Fruit fly (Drosophila melanogaster) whole organism, wandering third instar larva: ENCODE data around the gene CG13407.
A peak's percentile ranks its signal among the peaks of the same experiment; 100 is the strongest.

Experiments used
- CG32264 ChIP-seq: fragments of 200-800 bp; sonication (Bioruptor generic); optimal IDR thresholded peaks from 2 replicates; lab custom pipeline; 2016; ENCODE audit warnings: missing biosample characterization, missing genetic modification characterization
- CG9705 ChIP-seq: fragments of 200-800 bp; sonication (Bioruptor generic); optimal IDR thresholded peaks from 2 replicates; lab custom pipeline; 2018; ENCODE audit warnings: missing biosample characterization, mild to moderate bottlenecking, missing genetic modification characterization
- CrebA ChIP-seq: fragments of 200-800 bp; sonication (Bioruptor generic); optimal IDR thresholded peaks from 2 replicates; lab custom pipeline; 2016; ENCODE audit warnings: missing biosample characterization, mild to moderate bottlenecking, missing genetic modification characterization, borderline replicate concordance
- Dif ChIP-seq: fragments of 200-275, 200-300 bp; sonication (Bioruptor generic); optimal IDR thresholded peaks from 2 replicates; lab custom pipeline; 2018; ENCODE audit warnings: missing biosample characterization, missing genetic modification characterization; ENCODE audit not compliant: partially characterized antibody
- GATAd ChIP-seq: sonication (Bioruptor generic); optimal IDR thresholded peaks from 2 replicates; lab custom pipeline; 2016; ENCODE audit warnings: missing biosample characterization, missing genetic modification characterization
- HLH106 ChIP-seq: fragments of 200-800 bp; optimal IDR thresholded peaks from 3 replicates; lab custom pipeline; 2019; ENCODE audit warnings: missing biosample characterization, mild to moderate bottlenecking, missing genetic modification characterization, moderate library complexity
- Hr83 ChIP-seq: fragments of 200-300 bp; sonication (Bioruptor generic); optimal IDR thresholded peaks from 2 replicates; lab custom pipeline; 2016; ENCODE audit warnings: missing biosample characterization, mild to moderate bottlenecking, missing genetic modification characterization, moderate library complexity; ENCODE audit not compliant: poor library complexity, severe bottlenecking
- Jra ChIP-seq: sonication (Bioruptor generic); optimal IDR thresholded peaks from 2 replicates; lab custom pipeline; 2016; ENCODE audit warnings: missing biosample characterization, missing genetic modification characterization
- Mio ChIP-seq: sonication (Bioruptor generic); optimal IDR thresholded peaks from 2 replicates; lab custom pipeline; 2016; ENCODE audit warnings: missing biosample characterization, missing genetic modification characterization
- OdsH ChIP-seq: fragments of 200-800 bp; sonication (Bioruptor generic); optimal IDR thresholded peaks from 2 replicates; lab custom pipeline; 2016; ENCODE audit warnings: missing biosample characterization, mild to moderate bottlenecking, missing genetic modification characterization
- Rel ChIP-seq, 2 experiments: fragments of 200-800 bp; sonication (Bioruptor generic) in 1 of 2; optimal IDR thresholded peaks; 2 replicates in 1 of 2; 3 replicates in 1 of 2; lab custom pipeline; 2016 to 2019; ENCODE audit warnings: mild to moderate bottlenecking in 2 of 2, missing biosample characterization in 2 of 2, missing genetic modification characterization in 2 of 2, moderate library complexity in 1 of 2
- Sp1 ChIP-seq: fragments of 200-800 bp; sonication (Bioruptor generic); optimal IDR thresholded peaks from 3 replicates; lab custom pipeline; 2019; ENCODE audit warnings: missing biosample characterization, mild to moderate bottlenecking, missing genetic modification characterization, moderate library complexity
- Vsx2 ChIP-seq: fragments of 200-300, 225-300 bp; sonication (Bioruptor generic); optimal IDR thresholded peaks from 2 replicates; lab custom pipeline; 2018; ENCODE audit warnings: missing biosample characterization, missing genetic modification characterization; ENCODE audit not compliant: partially characterized antibody
- br ChIP-seq: fragments of 200-800 bp; sonication (Bioruptor generic); optimal IDR thresholded peaks from 2 replicates; lab custom pipeline; 2016; ENCODE audit warnings: missing biosample characterization, missing genetic modification characterization
- dl ChIP-seq, 2 experiments: fragments of 175-275, 200-275 bp in 1 of 2; fragments of 200-275 bp in 1 of 2; sonication (Bioruptor generic); optimal IDR thresholded peaks; lab custom pipeline; 2018; ENCODE audit warnings: mild to moderate bottlenecking in 2 of 2, missing biosample characterization in 2 of 2, missing genetic modification characterization in 2 of 2, moderate library complexity in 2 of 2; ENCODE audit not compliant: partially characterized antibody in 2 of 2, insufficient read depth in 1 of 2
- dmrt93B ChIP-seq: fragments of 200-800 bp; sonication (Bioruptor generic); optimal IDR thresholded peaks from 2 replicates; lab custom pipeline; 2018; ENCODE audit warnings: missing biosample characterization, mild to moderate bottlenecking, missing genetic modification characterization
- dsf ChIP-seq: sonication (Bioruptor generic); optimal IDR thresholded peaks from 2 replicates; lab custom pipeline; 2016; ENCODE audit warnings: missing biosample characterization, missing genetic modification characterization, borderline replicate concordance
- ey ChIP-seq: fragments of 200-800 bp; sonication (Bioruptor generic); optimal IDR thresholded peaks from 2 replicates; lab custom pipeline; 2016; ENCODE audit warnings: missing biosample characterization, missing genetic modification characterization
- foxo ChIP-seq, 2 experiments: fragments of 200-800 bp; sonication (Bioruptor generic); optimal IDR thresholded peaks; 2 replicates in 1 of 2; 3 replicates in 1 of 2; lab custom pipeline; 2016 to 2017; ENCODE audit warnings: missing biosample characterization in 2 of 2, missing genetic modification characterization in 2 of 2
- fru ChIP-seq: fragments of 200-800 bp; sonication (Bioruptor generic); optimal IDR thresholded peaks from 3 replicates; lab custom pipeline; 2016; ENCODE audit warnings: missing biosample characterization, mild to moderate bottlenecking, missing genetic modification characterization
- h ChIP-seq: fragments of 200-800 bp; sonication (Bioruptor generic); optimal IDR thresholded peaks from 3 replicates; lab custom pipeline; 2016; ENCODE audit warnings: missing biosample characterization, mild to moderate bottlenecking, missing genetic modification characterization
- jim ChIP-seq: fragments of 175-275, 200-325 bp; sonication (Bioruptor generic); optimal IDR thresholded peaks from 2 replicates; lab custom pipeline; 2016; ENCODE audit warnings: missing biosample characterization, mild to moderate bottlenecking, missing genetic modification characterization
- lola ChIP-seq: fragments of >200 bp; optimal IDR thresholded peaks from 2 replicates; lab custom pipeline; 2017; ENCODE audit warnings: missing biosample characterization, missing genetic modification characterization
- psq ChIP-seq: fragments of 200-800 bp; sonication (Bioruptor generic); optimal IDR thresholded peaks from 3 replicates; lab custom pipeline; 2017; ENCODE audit warnings: missing biosample characterization, mild to moderate bottlenecking, missing genetic modification characterization, moderate library complexity
- rgr ChIP-seq: fragments of 200-800 bp; sonication (Bioruptor generic); optimal IDR thresholded peaks from 3 replicates; lab custom pipeline; 2016; ENCODE audit warnings: missing biosample characterization, mild to moderate bottlenecking, missing genetic modification characterization
- sage ChIP-seq: fragments of 200-800 bp; sonication (Bioruptor generic); optimal IDR thresholded peaks from 2 replicates; lab custom pipeline; 2016; ENCODE audit warnings: missing biosample characterization, mild to moderate bottlenecking, missing genetic modification characterization
- sv ChIP-seq: fragments of 200-800 bp; sonication (Bioruptor generic); optimal IDR thresholded peaks from 3 replicates; lab custom pipeline; 2016; ENCODE audit warnings: missing biosample characterization, missing genetic modification characterization
- tai ChIP-seq: sonication (Bioruptor generic); optimal IDR thresholded peaks from 2 replicates; lab custom pipeline; 2016; ENCODE audit warnings: missing biosample characterization, missing genetic modification characterization
- woc ChIP-seq: sonication (Bioruptor generic); optimal IDR thresholded peaks from 2 replicates; lab custom pipeline; 2016; ENCODE audit warnings: missing biosample characterization, mild to moderate bottlenecking, missing genetic modification characterization

CG13407 gene

dm6 chr3R:22103114-22103513, at the start of gene CG13407:
Gene CG13407 (plus strand): TSS chr3R:22103414.
- TF ChIP-seq fru (GFP tag; lab: Kevin White, UChicago) (no peak), tai (GFP tag; lab: Kevin White, UChicago) (no peak), OdsH (no peak), h (no peak), psq (GFP tag; lab: Kevin White, UChicago) (no peak), Rel (GFP tag; optimal IDR thresholded peaks at IDR 0.05; lab: Kevin White, UChicago) (no peak), Rel (tag; optimal IDR thresholded peaks at IDR 0.05; lab: Kevin White, UChicago) (no peak), CG32264 (no peak), Jra (GFP tag; lab: Kevin White, UChicago) (no peak), GATAd (GFP tag; lab: Kevin White, UChicago) (no peak), CG9705 (GFP tag; lab: Kevin White, UChicago) (no peak), sage (GFP tag; lab: Kevin White, UChicago) (no peak), rgr (GFP tag; lab: Kevin White, UChicago) (no peak), br (GFP tag; lab: Kevin White, UChicago) (no peak), Hr83 (GFP tag; lab: Kevin White, UChicago) (no peak), Vsx2 (no peak), woc (GFP tag; lab: Kevin White, UChicago) (no peak), dsf (no peak)

- TF ChIP-seq Sp1 (GFP tag; lab: Kevin White, UChicago) (no peak), HLH106 (tag; lab: Kevin White, UChicago) (no peak), ey (GFP tag; lab: Kevin White, UChicago) (no peak), Mio (GFP tag; lab: Kevin White, UChicago) (no peak), jim (no peak), CG32264 (no peak), GATAd (GFP tag; lab: Kevin White, UChicago) (no peak), Rel (GFP tag; optimal IDR thresholded peaks at IDR 0.05; lab: Kevin White, UChicago) (no peak), Rel (tag; optimal IDR thresholded peaks at IDR 0.05; lab: Kevin White, UChicago) (no peak), dmrt93B (GFP tag; lab: Kevin White, UChicago) (no peak), CrebA (GFP tag; lab: Kevin White, UChicago) (no peak)
- TF ChIP-seq, all 38 proteins: peak for 0
Measured at dm6 chr3R:22053740-22054139, 49.5 kb upstream of the CG13407 start.

- TF ChIP-seq dl (GFP tag; optimal IDR thresholded peaks at IDR 0.05; lab: Kevin White, UChicago; ENCODE audit: insufficient read depth in 1 of 2, partially characterized antibody in 2 of 2) (no peak), Rel (GFP tag; optimal IDR thresholded peaks at IDR 0.05; lab: Kevin White, UChicago) (no peak), Rel (tag; optimal IDR thresholded peaks at IDR 0.05; lab: Kevin White, UChicago) (no peak), h (peak; percentile 25), rgr (GFP tag; lab: Kevin White, UChicago) (peak; percentile 46), Dif (no peak), OdsH (peak; percentile 26), CrebA (GFP tag; lab: Kevin White, UChicago) (no peak), foxo (GFP tag; optimal IDR thresholded peaks at IDR 0.05; lab: Kevin White, UChicago) (peak in 1 of 2 experiments; percentile 0), Hr83 (GFP tag; lab: Kevin White, UChicago) (peak; percentile 67), sv (no peak), lola (GFP tag; lab: Kevin White, UChicago) (no peak)
Measured at dm6 chr3R:22057083-22057482, 46.1 kb upstream of the CG13407 start.

dm6 chr3R:22066440-22066839, 36.8 kb upstream of the CG13407 start:
- no peak for TF ChIP-seq Rel (GFP tag; optimal IDR thresholded peaks at IDR 0.05; lab: Kevin White, UChicago)
- peak; percentile 10 for TF ChIP-seq Rel (tag; optimal IDR thresholded peaks at IDR 0.05; lab: Kevin White, UChicago)
- TF ChIP-seq Hr83 (GFP tag; lab: Kevin White, UChicago), result no peak
- TF ChIP-seq, all 38 proteins: peak for 1

- TF ChIP-seq CG9705 (GFP tag; lab: Kevin White, UChicago) (no peak), Hr83 (GFP tag; lab: Kevin White, UChicago) (peak; percentile 25)
- TF ChIP-seq, all 38 proteins: peak for 1
Measured at dm6 chr3R:22067235-22067634, 36.0 kb upstream of the CG13407 start.
